Worm (Caenorhabditis elegans) whole organism, mixed stage, embryonic: Measurements from ENCODE around the gene Y6G8.5.

Experiments
- M03D4.4 ChIP-seq: sonication (generic microtip); optimal IDR thresholded peaks from 2 replicates; lab custom pipeline; 2017; ENCODE audit warnings: mild to moderate bottlenecking, missing genetic modification characterization, missing compliant biosample characterization
- drap-1 ChIP-seq: fragments of 200-800 bp; sonication (Bioruptor generic); optimal IDR thresholded peaks from 3 replicates; lab custom pipeline; 2018; ENCODE audit warnings: mild to moderate bottlenecking, missing genetic modification characterization, missing compliant biosample characterization
- elt-3 ChIP-seq: fragments of 150-350 bp; optimal IDR thresholded peaks from 2 replicates; lab custom pipeline; 2014; ENCODE audit warnings: missing biosample characterization, missing genetic modification characterization
- lin-13 ChIP-seq: fragments of 150-350 bp; optimal IDR thresholded peaks from 2 replicates; lab custom pipeline; 2014; ENCODE audit warnings: missing biosample characterization, missing genetic modification characterization
- lin-32 ChIP-seq: fragments of 200-800 bp; sonication (Bioruptor generic); optimal IDR thresholded peaks from 2 replicates; lab custom pipeline; 2018; ENCODE audit warnings: mild to moderate bottlenecking, missing genetic modification characterization, missing compliant biosample characterization
- nhr-12 ChIP-seq: fragments of 150-350 bp; optimal IDR thresholded peaks from 2 replicates; lab custom pipeline; 2014; ENCODE audit warnings: missing biosample characterization, missing genetic modification characterization
- nhr-237 ChIP-seq: fragments of 150-350 bp; optimal IDR thresholded peaks from 2 replicates; lab custom pipeline; 2014; ENCODE audit warnings: missing biosample characterization, missing genetic modification characterization
- nhr-28 ChIP-seq: fragments of 150-350 bp; optimal IDR thresholded peaks from 2 replicates; lab custom pipeline; 2014; ENCODE audit warnings: missing biosample characterization, missing genetic modification characterization
- unc-39 ChIP-seq: fragments of 150-350 bp; optimal IDR thresholded peaks from 2 replicates; lab custom pipeline; 2014; ENCODE audit warnings: missing biosample characterization, missing genetic modification characterization
- unc-62 ChIP-seq: fragments of 150-350 bp; optimal IDR thresholded peaks from 2 replicates; lab custom pipeline; 2014; ENCODE audit warnings: missing biosample characterization, missing genetic modification reagents, missing genetic modification characterization

DNA sequence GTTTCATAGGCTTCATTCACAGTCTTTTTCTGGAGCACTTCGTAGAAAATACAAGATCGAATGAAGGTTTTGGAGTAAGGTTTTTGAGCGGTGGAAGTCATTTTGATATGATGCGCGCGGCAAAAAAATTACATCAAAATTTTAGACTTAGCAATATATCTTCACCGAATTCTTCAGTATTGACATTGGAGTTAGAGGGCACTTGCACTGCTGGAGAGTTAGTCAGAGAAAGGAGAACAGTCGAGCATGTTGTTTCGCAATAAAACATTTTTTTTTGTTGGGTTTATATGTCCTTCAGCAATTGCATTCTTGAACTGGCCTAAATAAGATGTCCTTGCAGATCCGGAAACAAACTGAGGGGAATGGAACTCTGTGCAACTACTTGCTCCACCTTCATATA is 49.6 kb downstream of the Y6G8.5 start, which contains the start of gene fbxa-171:
- no peak for TF ChIP-seq M03D4.4 (tag; lab: Kevin White, UChicago)
- TF ChIP-seq nhr-28 (tag; lab: Kevin White, UChicago): no peak
- TF ChIP-seq unc-62 (GFP tag; lab: Kevin White, UChicago): no peak
- no peak for TF ChIP-seq lin-13 (tag; lab: Kevin White, UChicago)
- no peak for TF ChIP-seq nhr-12 (tag; lab: Kevin White, UChicago)
- no peak for TF ChIP-seq elt-3 (tag; lab: Kevin White, UChicago)
- TF ChIP-seq nhr-237 (tag; lab: Kevin White, UChicago): no peak
- no peak for TF ChIP-seq drap-1 (GFP tag; lab: Kevin White, UChicago)
- TF ChIP-seq unc-39 (tag; lab: Kevin White, UChicago): no peak
- no peak for TF ChIP-seq lin-32
